Worm (Caenorhabditis elegans) whole organism, L3 larva: ENCODE data around the gene acl-13.

Source experiments
- R02D3.7 ChIP-seq: fragments of 150-350 bp; optimal IDR thresholded peaks from 2 replicates; lab custom pipeline; 2014; ENCODE audit warnings: missing biosample characterization, missing genetic modification characterization
- ZK546.5 ChIP-seq: sonication (generic microtip); optimal IDR thresholded peaks from 2 replicates; lab custom pipeline; 2017; ENCODE audit warnings: missing biosample characterization, missing genetic modification characterization
- aly-2 ChIP-seq: fragments of 150-350 bp; optimal IDR thresholded peaks from 2 replicates; lab custom pipeline; 2014; ENCODE audit warnings: missing biosample characterization, missing genetic modification characterization
- ama-1 ChIP-seq: fragments of 150-350 bp; optimal IDR thresholded peaks from 2 replicates; lab custom pipeline; 2018
- ceh-16 ChIP-seq: sonication (generic microtip); optimal IDR thresholded peaks from 2 replicates; lab custom pipeline; 2017; ENCODE audit warnings: missing biosample characterization, missing genetic modification characterization
- ceh-28 ChIP-seq: fragments of 150-350 bp; optimal IDR thresholded peaks from 2 replicates; lab custom pipeline; 2014; ENCODE audit warnings: missing biosample characterization, missing genetic modification reagents, missing genetic modification characterization
- ceh-82 ChIP-seq: fragments of 150-350 bp; optimal IDR thresholded peaks from 2 replicates; lab custom pipeline; 2014; ENCODE audit warnings: missing biosample characterization, missing genetic modification characterization
- ceh-9 ChIP-seq: sonication (generic microtip); optimal IDR thresholded peaks from 2 replicates; lab custom pipeline; 2018; ENCODE audit warnings: missing biosample characterization, missing genetic modification characterization
- daf-12 ChIP-seq: fragments of 150-350 bp; optimal IDR thresholded peaks from 2 replicates; lab custom pipeline; 2014; ENCODE audit warnings: missing biosample characterization, missing genetic modification reagents, missing genetic modification characterization
- egl-27 ChIP-seq: sonication (generic microtip); optimal IDR thresholded peaks from 4 replicates; lab custom pipeline; 2017; ENCODE audit warnings: missing biosample characterization, missing genetic modification reagents, missing genetic modification characterization
- egl-5 ChIP-seq: fragments of 150-350 bp; optimal IDR thresholded peaks from 2 replicates; lab custom pipeline; 2017; ENCODE audit warnings: missing biosample characterization, missing genetic modification reagents, missing genetic modification characterization, inconsistent platforms
- elt-1 ChIP-seq: fragments of 150-350 bp; optimal IDR thresholded peaks from 2 replicates; lab custom pipeline; 2014; ENCODE audit warnings: missing biosample characterization, missing genetic modification characterization
- elt-2 ChIP-seq: sonication (generic microtip); optimal IDR thresholded peaks from 2 replicates; lab custom pipeline; 2016; ENCODE audit warnings: missing genetic modification reagents, mild to moderate bottlenecking, missing genetic modification characterization, missing compliant biosample characterization
- elt-3 ChIP-seq, 3 experiments: fragments of 150-350 bp in 1 of 3; sonication (generic microtip) in 2 of 3; optimal IDR thresholded peaks; 2 replicates in 2 of 3; 4 replicates in 1 of 3; lab custom pipeline; 2014 to 2017; ENCODE audit warnings: missing biosample characterization in 3 of 3, missing genetic modification characterization in 3 of 3
- eor-1 ChIP-seq, 2 experiments: fragments of 150-350 bp; optimal IDR thresholded peaks; 2 replicates each; lab custom pipeline; 2014 to 2018; ENCODE audit warnings: missing biosample characterization in 2 of 2, missing genetic modification characterization in 2 of 2
- fkh-10 ChIP-seq: sonication (generic microtip); optimal IDR thresholded peaks from 2 replicates; lab custom pipeline; 2017; ENCODE audit warnings: missing biosample characterization, missing genetic modification reagents, missing genetic modification characterization
- fkh-2 ChIP-seq: fragments of 150-350 bp; optimal IDR thresholded peaks from 2 replicates; lab custom pipeline; 2014; ENCODE audit warnings: missing biosample characterization, missing genetic modification reagents, missing genetic modification characterization
- fos-1 ChIP-seq: fragments of 150-350 bp; optimal IDR thresholded peaks from 2 replicates; lab custom pipeline; 2014; ENCODE audit warnings: missing biosample characterization, missing genetic modification characterization
- hmg-11 ChIP-seq: sonication (generic microtip); optimal IDR thresholded peaks from 2 replicates; lab custom pipeline; 2016; ENCODE audit warnings: missing genetic modification characterization, missing compliant biosample characterization
- jun-1 ChIP-seq: fragments of 150-350 bp; optimal IDR thresholded peaks from 2 replicates; lab custom pipeline; 2014; ENCODE audit warnings: missing biosample characterization, missing genetic modification reagents, missing genetic modification characterization
- lin-15B ChIP-seq: fragments of 150-350 bp; optimal IDR thresholded peaks from 2 replicates; lab custom pipeline; 2014; ENCODE audit warnings: missing biosample characterization, missing genetic modification characterization
- lin-39 ChIP-seq: fragments of 150-350 bp; optimal IDR thresholded peaks from 2 replicates; lab custom pipeline; 2018; ENCODE audit warnings: missing biosample characterization, missing genetic modification reagents, missing genetic modification characterization
- lsy-12 ChIP-seq: sonication (generic microtip); optimal IDR thresholded peaks from 2 replicates; lab custom pipeline; 2016; ENCODE audit warnings: mild to moderate bottlenecking, missing genetic modification characterization, missing compliant biosample characterization
- mdl-1 ChIP-seq: fragments of 150-350 bp; optimal IDR thresholded peaks from 2 replicates; lab custom pipeline; 2014; ENCODE audit warnings: missing biosample characterization, missing genetic modification characterization
- mml-1 ChIP-seq: fragments of 150-350 bp; sonication (generic microtip); optimal IDR thresholded peaks from 3 replicates; lab custom pipeline; 2014; ENCODE audit warnings: missing biosample characterization, missing genetic modification characterization
- nfya-1 ChIP-seq: sonication (generic microtip); optimal IDR thresholded peaks from 2 replicates; lab custom pipeline; 2017; ENCODE audit warnings: missing genetic modification characterization, mild to moderate bottlenecking, missing compliant biosample characterization, antibody characterized with exemption, moderate library complexity; ENCODE audit not compliant: insufficient read depth
- nhr-11 ChIP-seq: fragments of 150-350 bp; optimal IDR thresholded peaks from 2 replicates; lab custom pipeline; 2014; ENCODE audit warnings: missing biosample characterization, missing genetic modification characterization
- nhr-12 ChIP-seq: fragments of 150-350 bp; optimal IDR thresholded peaks from 2 replicates; lab custom pipeline; 2014; ENCODE audit warnings: missing biosample characterization, missing genetic modification characterization
- nhr-23 ChIP-seq: fragments of 150-350 bp; optimal IDR thresholded peaks from 2 replicates; lab custom pipeline; 2014; ENCODE audit warnings: missing biosample characterization, missing genetic modification reagents, missing genetic modification characterization
- nhr-237 ChIP-seq: fragments of 150-350 bp; optimal IDR thresholded peaks from 2 replicates; lab custom pipeline; 2014; ENCODE audit warnings: missing biosample characterization, missing genetic modification characterization
- nhr-25 ChIP-seq: sonication (generic microtip); optimal IDR thresholded peaks from 2 replicates; lab custom pipeline; 2017; ENCODE audit warnings: missing biosample characterization, missing genetic modification characterization
- nhr-28 ChIP-seq: fragments of 150-350 bp; optimal IDR thresholded peaks from 2 replicates; lab custom pipeline; 2014; ENCODE audit warnings: missing biosample characterization, missing genetic modification characterization
- nhr-43 ChIP-seq: sonication (generic microtip); optimal IDR thresholded peaks from 2 replicates; lab custom pipeline; 2016; ENCODE audit warnings: mild to moderate bottlenecking, missing genetic modification characterization, missing compliant biosample characterization; ENCODE audit not compliant: poor library complexity, severe bottlenecking
- nhr-67 ChIP-seq: fragments of 150-350 bp; optimal IDR thresholded peaks from 2 replicates; lab custom pipeline; 2014; ENCODE audit warnings: missing biosample characterization, missing genetic modification characterization
- nhr-76 ChIP-seq: fragments of 150-350 bp; sonication (generic microtip); optimal IDR thresholded peaks from 5 replicates; lab custom pipeline; 2014; ENCODE audit warnings: missing biosample characterization, missing genetic modification characterization
- nhr-77 ChIP-seq: fragments of 150-350 bp; optimal IDR thresholded peaks from 2 replicates; lab custom pipeline; 2014; ENCODE audit warnings: missing biosample characterization, missing genetic modification characterization
- pha-4 ChIP-seq: fragments of 150-350 bp; optimal IDR thresholded peaks from 2 replicates; lab custom pipeline; 2014; ENCODE audit warnings: missing biosample characterization, missing genetic modification reagents, missing genetic modification characterization
- pqm-1 ChIP-seq: fragments of 150-350 bp; optimal IDR thresholded peaks from 2 replicates; lab custom pipeline; 2017; ENCODE audit warnings: missing biosample characterization, missing genetic modification characterization, inconsistent platforms
- sea-2 ChIP-seq: fragments of 150-350 bp; sonication (generic microtip); optimal IDR thresholded peaks from 4 replicates; lab custom pipeline; 2014; ENCODE audit warnings: missing biosample characterization, missing genetic modification reagents, missing genetic modification characterization
- skn-1 ChIP-seq: fragments of 150-350 bp; optimal IDR thresholded peaks from 2 replicates; lab custom pipeline; 2014; ENCODE audit warnings: missing biosample characterization, missing genetic modification characterization
- snpc-4 ChIP-seq: fragments of 150-350 bp; optimal IDR thresholded peaks from 2 replicates; lab custom pipeline; 2014; ENCODE audit warnings: missing biosample characterization, missing genetic modification characterization
- tbx-2 ChIP-seq: sonication (generic microtip); optimal IDR thresholded peaks from 2 replicates; lab custom pipeline; 2016; ENCODE audit warnings: mild to moderate bottlenecking, missing genetic modification characterization, missing compliant biosample characterization
- unc-39 ChIP-seq: sonication (generic microtip); optimal IDR thresholded peaks from 4 replicates; lab custom pipeline; 2017; ENCODE audit warnings: missing biosample characterization, missing genetic modification characterization
- unc-62 ChIP-seq: fragments of 150-350 bp; sonication (generic microtip); optimal IDR thresholded peaks from 4 replicates; lab custom pipeline; 2014; ENCODE audit warnings: missing biosample characterization, missing genetic modification reagents, missing genetic modification characterization
- zag-1 ChIP-seq: fragments of 150-350 bp; optimal IDR thresholded peaks from 2 replicates; lab custom pipeline; 2014; ENCODE audit warnings: missing biosample characterization, missing genetic modification characterization
- ztf-11 ChIP-seq: fragments of 150-350 bp; optimal IDR thresholded peaks from 2 replicates; lab custom pipeline; 2014; ENCODE audit warnings: missing biosample characterization, missing genetic modification characterization
- ztf-4 ChIP-seq: fragments of 150-350 bp; optimal IDR thresholded peaks from 2 replicates; lab custom pipeline; 2014; ENCODE audit warnings: missing biosample characterization, missing genetic modification characterization

The acl-13 gene

ce11 chrIV:12391003-12391637 lies 19.1 kb upstream of the acl-13 start, which contains the start of the genes rps-23 and dpm-3:
Gene rps-23 (minus strand): TSS chrIV:12391053.
Gene dpm-3 (plus strand): TSS chrIV:12391587.
- TF ChIP-seq pqm-1 (tag; lab: Kevin White, UChicago) (peak; percentile 91), egl-27 (peak; percentile 20), unc-62 (GFP tag; lab: Kevin White, UChicago) (no peak), fkh-10 (GFP tag; lab: Kevin White, UChicago) (peak; percentile 51), skn-1 (tag; lab: Kevin White, UChicago) (peak; percentile 88), mml-1 (tag; lab: Kevin White, UChicago) (no peak), nhr-67 (tag; lab: Kevin White, UChicago) (no peak), tbx-2 (tag; lab: Kevin White, UChicago) (peak; percentile 60), ceh-9 (tag; lab: Kevin White, UChicago) (no peak), nhr-25 (tag; lab: Kevin White, UChicago) (peak; percentile 95), unc-39 (no peak), hmg-11 (peak; percentile 60), ztf-11 (tag; lab: Kevin White, UChicago) (no peak), fkh-2 (no peak), fos-1 (tag; lab: Kevin White, UChicago) (no peak), ama-1 (lab: Kevin White, UChicago) (peak; percentile 73), elt-2 (tag; lab: Kevin White, UChicago) (peak; percentile 77), nhr-77 (tag; lab: Kevin White, UChicago) (peak; percentile 53), egl-5 (tag; lab: Kevin White, UChicago) (peak; percentile 58), nhr-28 (tag; lab: Kevin White, UChicago) (no peak), zag-1 (tag; lab: Kevin White, UChicago) (no peak), mdl-1 (tag; lab: Kevin White, UChicago) (peak; percentile 48), nhr-237 (tag; lab: Kevin White, UChicago) (no peak), ZK546.5 (tag; lab: Kevin White, UChicago) (peak; percentile 94), pha-4 (tag; lab: Kevin White, UChicago) (peak; percentile 98), ceh-28 (tag; lab: Kevin White, UChicago) (peak; percentile 74), eor-1 (tag; optimal IDR thresholded peaks at IDR 0.05; lab: Kevin White, UChicago) (peak in 1 of 2 experiments; percentile 73), snpc-4 (tag; lab: Kevin White, UChicago) (peak; percentile 90), lsy-12 (tag; lab: Kevin White, UChicago) (peak; percentile 95), ceh-16 (tag; lab: Kevin White, UChicago) (peak; percentile 55), ceh-82 (tag; lab: Kevin White, UChicago) (peak; percentile 81), nhr-43 (tag; lab: Kevin White, UChicago) (peak; percentile 96), lin-39 (peak; percentile 92), elt-1 (tag; lab: Kevin White, UChicago) (peak; percentile 45), nhr-76 (tag; lab: Kevin White, UChicago) (peak; percentile 66), elt-3 (tag; optimal IDR thresholded peaks at IDR 0.05; lab: Kevin White, UChicago) (no peak), lin-15B (tag; lab: Kevin White, UChicago) (peak; percentile 98), R02D3.7 (tag; lab: Kevin White, UChicago) (peak; percentile 89), aly-2 (tag; lab: Kevin White, UChicago) (no peak), sea-2 (no peak), nhr-12 (tag; lab: Kevin White, UChicago) (no peak), nhr-11 (tag; lab: Kevin White, UChicago) (peak; percentile 61), ztf-4 (tag; lab: Kevin White, UChicago) (no peak), nhr-23 (peak; percentile 97), daf-12 (tag; lab: Kevin White, UChicago) (no peak), nfya-1 (peak; percentile 99), jun-1 (tag; lab: Kevin White, UChicago) (peak; percentile 65)
